Fruit fly (Drosophila melanogaster) whole organism, prepupa: ENCODE results near the gene Chro.

Experiments
- Blimp-1 ChIP-seq: fragments of 200-800 bp; sonication (Bioruptor generic); optimal IDR thresholded peaks from 3 replicates; lab custom pipeline; 2017; ENCODE audit warnings: missing biosample characterization, missing genetic modification characterization, mild to moderate bottlenecking, moderate library complexity, missing genetic modification reagents
- CG10631 ChIP-seq: fragments of 200-800 bp; sonication (Bioruptor generic); optimal IDR thresholded peaks from 2 replicates; lab custom pipeline; 2016; ENCODE audit warnings: missing biosample characterization, missing genetic modification characterization
- CG10669 ChIP-seq: fragments of 200-800 bp; sonication (Bioruptor generic); optimal IDR thresholded peaks from 3 replicates; lab custom pipeline; 2018; ENCODE audit warnings: missing biosample characterization, mild to moderate bottlenecking, missing genetic modification characterization, moderate library complexity
- CG11294 ChIP-seq: fragments of 200-800 bp; sonication (Bioruptor generic); IDR thresholded peaks from 2 replicates; pipeline ENCODE4 v1.3.6; 2022; ENCODE audit warnings: missing biosample characterization, missing genetic modification characterization
- CG11762 ChIP-seq: fragments of 200-800 bp; sonication (Bioruptor generic); optimal IDR thresholded peaks from 3 replicates; lab custom pipeline; 2016; ENCODE audit warnings: missing biosample characterization, missing genetic modification characterization; ENCODE audit not compliant: insufficient read depth
- CG11902 ChIP-seq: fragments of 200-800 bp; sonication (Bioruptor generic); optimal IDR thresholded peaks from 3 replicates; lab custom pipeline; 2016; ENCODE audit warnings: missing biosample characterization, missing genetic modification characterization
- CG1621 ChIP-seq: fragments of 200-800 bp; sonication (Bioruptor generic); optimal IDR thresholded peaks from 3 replicates; lab custom pipeline; 2018; ENCODE audit warnings: missing biosample characterization, mild to moderate bottlenecking, missing genetic modification characterization
- CG16779 ChIP-seq: fragments of 200-800 bp; sonication (Bioruptor generic); optimal IDR thresholded peaks from 3 replicates; lab custom pipeline; 2017; ENCODE audit warnings: missing biosample characterization, mild to moderate bottlenecking, missing genetic modification characterization
- CG3032 ChIP-seq: fragments of 200-800 bp; optimal IDR thresholded peaks from 2 replicates; lab custom pipeline; 2019; ENCODE audit warnings: missing biosample characterization, mild to moderate bottlenecking, missing genetic modification characterization, moderate library complexity
- CG31627 ChIP-seq: fragments of 200-800 bp; sonication (Bioruptor generic); optimal IDR thresholded peaks from 3 replicates; lab custom pipeline; 2016; ENCODE audit warnings: missing biosample characterization, missing genetic modification characterization
- CG32006 ChIP-seq: fragments of 200-800 bp; sonication (Bioruptor generic); optimal IDR thresholded peaks from 3 replicates; lab custom pipeline; 2017; ENCODE audit warnings: missing biosample characterization, mild to moderate bottlenecking, missing genetic modification characterization
- CG34406 ChIP-seq: fragments of 200-800 bp; sonication (Bioruptor generic); optimal IDR thresholded peaks from 3 replicates; lab custom pipeline; 2016; ENCODE audit warnings: missing biosample characterization, missing genetic modification characterization
- CG3919 ChIP-seq: fragments of 200-800 bp; sonication (Bioruptor generic); optimal IDR thresholded peaks from 3 replicates; lab custom pipeline; 2016; ENCODE audit warnings: missing biosample characterization, missing genetic modification characterization
- CG4318 ChIP-seq: fragments of 200-800 bp; sonication (Bioruptor generic); optimal IDR thresholded peaks from 3 replicates; lab custom pipeline; 2017; ENCODE audit warnings: missing biosample characterization, mild to moderate bottlenecking, missing genetic modification characterization
- CG6276 ChIP-seq: fragments of 200-800 bp; sonication (Bioruptor generic); optimal IDR thresholded peaks from 2 replicates; lab custom pipeline; 2017; ENCODE audit warnings: missing biosample characterization, mild to moderate bottlenecking, missing genetic modification characterization
- CG6854 ChIP-seq: fragments of 200-800 bp; sonication (Bioruptor generic); optimal IDR thresholded peaks from 2 replicates; lab custom pipeline; 2017; ENCODE audit warnings: missing biosample characterization, mild to moderate bottlenecking, missing genetic modification characterization
- CG7368 ChIP-seq: fragments of 200-800 bp; sonication (Bioruptor generic); optimal IDR thresholded peaks from 3 replicates; lab custom pipeline; 2016; ENCODE audit warnings: missing biosample characterization, missing genetic modification characterization
- CG8119 ChIP-seq: fragments of 200-800 bp; sonication (Bioruptor generic); IDR thresholded peaks from 3 replicates; pipeline ENCODE4 v1.3.6; 2022; ENCODE audit warnings: missing biosample characterization, missing genetic modification characterization
- CG8319 ChIP-seq: fragments of 200-800 bp; sonication (Bioruptor generic); optimal IDR thresholded peaks from 3 replicates; lab custom pipeline; 2016; ENCODE audit warnings: missing biosample characterization, missing genetic modification characterization
- CG9139 ChIP-seq: fragments of 200-800 bp; sonication (Bioruptor generic); optimal IDR thresholded peaks from 3 replicates; lab custom pipeline; 2017; ENCODE audit warnings: missing biosample characterization, mild to moderate bottlenecking, missing genetic modification characterization
- Eip75B ChIP-seq: fragments of 200-800 bp; sonication (Bioruptor generic); optimal IDR thresholded peaks from 3 replicates; lab custom pipeline; 2016; ENCODE audit warnings: missing biosample characterization, missing genetic modification characterization
- Eip78C ChIP-seq: fragments of 200-800 bp; sonication (Bioruptor generic); peaks from one replicate; lab custom pipeline; 2016; ENCODE audit warnings: missing biosample characterization, missing genetic modification characterization
- Eip93F ChIP-seq: fragments of 200-800 bp; sonication (Bioruptor generic); optimal IDR thresholded peaks from 2 replicates; lab custom pipeline; 2016; ENCODE audit warnings: missing biosample characterization, mild to moderate bottlenecking, missing genetic modification characterization
- Ets21C ChIP-seq: fragments of 200-800 bp; sonication (Bioruptor generic); optimal IDR thresholded peaks from 3 replicates; lab custom pipeline; 2016; ENCODE audit warnings: missing biosample characterization, missing genetic modification characterization
- Ets96B ChIP-seq: fragments of 200-800 bp; optimal IDR thresholded peaks from 2 replicates; lab custom pipeline; 2019; ENCODE audit warnings: missing biosample characterization, mild to moderate bottlenecking, missing genetic modification characterization, moderate library complexity
- Hr38 ChIP-seq: sonication (Bioruptor generic); optimal IDR thresholded peaks from 2 replicates; lab custom pipeline; 2016; ENCODE audit warnings: missing biosample characterization, missing genetic modification characterization
- Hr4 ChIP-seq: fragments of 200-800 bp; sonication (Bioruptor generic); optimal IDR thresholded peaks from 3 replicates; lab custom pipeline; 2016; ENCODE audit warnings: missing biosample characterization, missing genetic modification characterization
- Lpt ChIP-seq: fragments of 200-800 bp; sonication (Bioruptor generic); optimal IDR thresholded peaks from 3 replicates; lab custom pipeline; 2016; ENCODE audit warnings: missing biosample characterization, missing genetic modification characterization
- Met ChIP-seq: fragments of 200-800 bp; sonication (Bioruptor generic); optimal IDR thresholded peaks from 3 replicates; lab custom pipeline; 2016; ENCODE audit warnings: missing biosample characterization, missing genetic modification characterization
- Sox102F ChIP-seq: fragments of 200-800 bp; sonication (Bioruptor generic); optimal IDR thresholded peaks from 2 replicates; lab custom pipeline; 2016; ENCODE audit warnings: missing biosample characterization, mild to moderate bottlenecking, missing genetic modification characterization
- Sox14 ChIP-seq: fragments of 200-800 bp; sonication (Bioruptor generic); optimal IDR thresholded peaks from 3 replicates; lab custom pipeline; 2016; ENCODE audit warnings: missing biosample characterization, missing genetic modification characterization
- Sox15 ChIP-seq: fragments of 200-800 bp; sonication (Bioruptor generic); optimal IDR thresholded peaks from 3 replicates; lab custom pipeline; 2016; ENCODE audit warnings: missing biosample characterization, missing genetic modification characterization
- achi ChIP-seq: fragments of 200-800 bp; sonication (Bioruptor generic); optimal IDR thresholded peaks from 3 replicates; lab custom pipeline; 2016; ENCODE audit warnings: missing biosample characterization, missing genetic modification characterization
- acj6 ChIP-seq: fragments of 200-800 bp; sonication (Bioruptor generic); optimal IDR thresholded peaks from 3 replicates; lab custom pipeline; 2016; ENCODE audit warnings: missing biosample characterization, missing genetic modification characterization
- cyc ChIP-seq: fragments of 200-800 bp; sonication (Bioruptor generic); optimal IDR thresholded peaks from 3 replicates; lab custom pipeline; 2016; ENCODE audit warnings: missing biosample characterization, missing genetic modification characterization
- dac ChIP-seq: fragments of 200-800 bp; sonication (Bioruptor generic); optimal IDR thresholded peaks from 2 replicates; lab custom pipeline; 2017; ENCODE audit warnings: missing biosample characterization, mild to moderate bottlenecking, missing genetic modification characterization
- eg ChIP-seq: fragments of 200-800 bp; sonication (Bioruptor generic); IDR thresholded peaks from 3 replicates; pipeline ENCODE4 v1.3.6; 2022; ENCODE audit warnings: missing biosample characterization, missing genetic modification characterization
- esn ChIP-seq: fragments of 200-800 bp; sonication (Bioruptor generic); optimal IDR thresholded peaks from 2 replicates; lab custom pipeline; 2016; ENCODE audit warnings: missing biosample characterization, mild to moderate bottlenecking, missing genetic modification characterization, moderate library complexity
- fd59A ChIP-seq: fragments of 200-800 bp; sonication (Bioruptor generic); optimal IDR thresholded peaks from 2 replicates; lab custom pipeline; 2017; ENCODE audit warnings: missing biosample characterization, mild to moderate bottlenecking, missing genetic modification characterization, missing genetic modification reagents
- fkh ChIP-seq: fragments of 200-800 bp; sonication (Bioruptor generic); optimal IDR thresholded peaks from 3 replicates; lab custom pipeline; 2017; ENCODE audit warnings: missing biosample characterization, mild to moderate bottlenecking, missing genetic modification characterization, moderate library complexity
- lz ChIP-seq: fragments of 200-800 bp; sonication (Bioruptor generic); optimal IDR thresholded peaks from 3 replicates; lab custom pipeline; 2016; ENCODE audit warnings: missing biosample characterization, missing genetic modification characterization
- net ChIP-seq: fragments of 200-800 bp; sonication (Bioruptor generic); optimal IDR thresholded peaks from 3 replicates; lab custom pipeline; 2016; ENCODE audit warnings: missing biosample characterization, missing genetic modification characterization
- pdm3 ChIP-seq: fragments of 200-800 bp; sonication (Bioruptor generic); optimal IDR thresholded peaks from 3 replicates; lab custom pipeline; 2016; ENCODE audit warnings: missing biosample characterization, missing genetic modification characterization
- salr ChIP-seq, 2 experiments: fragments of 200-800 bp; sonication (Bioruptor generic); optimal IDR thresholded peaks; 3 replicates each; lab custom pipeline; 2016 to 2018; ENCODE audit warnings: missing biosample characterization in 2 of 2, missing genetic modification characterization in 2 of 2, mild to moderate bottlenecking in 1 of 2
- spab ChIP-seq: fragments of 200-800 bp; sonication (Bioruptor generic); optimal IDR thresholded peaks from 2 replicates; lab custom pipeline; 2017; ENCODE audit warnings: missing biosample characterization, mild to moderate bottlenecking, missing genetic modification characterization, missing genetic modification reagents
- svp ChIP-seq: fragments of 200-800 bp; sonication (Bioruptor generic); peaks from one replicate; lab custom pipeline; 2016; ENCODE audit warnings: missing biosample characterization, missing genetic modification characterization
- topi ChIP-seq: fragments of 200-800 bp; sonication (Bioruptor generic); optimal IDR thresholded peaks from 3 replicates; lab custom pipeline; 2016; ENCODE audit warnings: missing biosample characterization, missing genetic modification characterization
- vri ChIP-seq: fragments of 200-800 bp; sonication (Bioruptor generic); optimal IDR thresholded peaks from 3 replicates; lab custom pipeline; 2016; ENCODE audit warnings: missing biosample characterization, mild to moderate bottlenecking, missing genetic modification characterization

Gene Chro

dm6 chr3L:22868070-22868469 is 10.7 kb downstream of the Chro start, which contains the start of gene EMC4 (continued):
- no peak for TF ChIP-seq CG3032
- peak; percentile 60 for TF ChIP-seq cyc (GFP tag; lab: Kevin White, UChicago)
- peak; percentile 15 for TF ChIP-seq acj6
- no peak for TF ChIP-seq fkh
- TF ChIP-seq CG32006 (GFP tag; lab: Kevin White, UChicago), result no peak
- TF ChIP-seq svp (GFP tag; lab: Kevin White, UChicago), result peak; percentile 2
- no peak for TF ChIP-seq CG7368 (GFP tag; lab: Kevin White, UChicago)
- no peak for TF ChIP-seq salr (GFP tag; optimal IDR thresholded peaks at IDR 0.05; lab: Kevin White, UChicago)
- TF ChIP-seq Eip78C (GFP tag; lab: Kevin White, UChicago), result peak; percentile 84
- no peak for TF ChIP-seq CG9139 (GFP tag; lab: Kevin White, UChicago)
- no peak for TF ChIP-seq CG11762 (GFP tag; lab: Kevin White, UChicago)
- peak; percentile 54 for TF ChIP-seq lz (GFP tag; lab: Kevin White, UChicago)
- no peak for TF ChIP-seq CG6854 (GFP tag; lab: Kevin White, UChicago)
- no peak for TF ChIP-seq Met (GFP tag; lab: Kevin White, UChicago)
- no peak for TF ChIP-seq CG1621 (tag; lab: Kevin White, UChicago)
- no peak for TF ChIP-seq CG11294
- peak; percentile 48 for TF ChIP-seq CG31627
- TF ChIP-seq net (GFP tag; lab: Kevin White, UChicago), result no peak
- TF ChIP-seq CG6276 (GFP tag; lab: Kevin White, UChicago), result no peak
- TF ChIP-seq spab, result no peak
- TF ChIP-seq dac (GFP tag; lab: Kevin White, UChicago), result no peak
- peak; percentile 31 for TF ChIP-seq Sox14 (GFP tag; lab: Kevin White, UChicago)
- no peak for TF ChIP-seq Hr38
- TF ChIP-seq vri (GFP tag; lab: Kevin White, UChicago), result peak; percentile 63
- TF ChIP-seq CG4318 (GFP tag; lab: Kevin White, UChicago), result no peak
- TF ChIP-seq Sox15, result no peak
- no peak for TF ChIP-seq fd59A
- peak; percentile 71 for TF ChIP-seq esn
- no peak for TF ChIP-seq CG8319 (GFP tag; lab: Kevin White, UChicago)
- TF ChIP-seq, all 60 proteins: peak for 17

- TF ChIP-seq CG4318 (GFP tag; lab: Kevin White, UChicago) (no peak), Ets21C (GFP tag; lab: Kevin White, UChicago) (peak; percentile 9), net (GFP tag; lab: Kevin White, UChicago) (peak; percentile 65), fkh (peak; percentile 5), CG10631 (GFP tag; lab: Kevin White, UChicago) (peak; percentile 23), svp (GFP tag; lab: Kevin White, UChicago) (peak; percentile 73), CG11294 (no peak), CG7368 (GFP tag; lab: Kevin White, UChicago) (peak; percentile 29), CG9139 (GFP tag; lab: Kevin White, UChicago) (no peak), cyc (GFP tag; lab: Kevin White, UChicago) (no peak), eg (peak; percentile 71), CG3919 (GFP tag; lab: Kevin White, UChicago) (peak; percentile 60), Hr4 (peak; percentile 77), Sox14 (GFP tag; lab: Kevin White, UChicago) (peak; percentile 54), Eip78C (GFP tag; lab: Kevin White, UChicago) (peak; percentile 94), Sox102F (peak; percentile 75), Ets96B (tag; lab: Kevin White, UChicago) (peak; percentile 76), CG10669 (GFP tag; lab: Kevin White, UChicago) (peak; percentile 53), Eip93F (GFP tag; lab: Kevin White, UChicago) (peak; percentile 44), CG16779 (tag; lab: Kevin White, UChicago) (peak; percentile 54), spab (peak; percentile 29), pdm3 (GFP tag; lab: Kevin White, UChicago) (peak; percentile 72), CG8119 (GFP tag; lab: Robert Waterston, UW) (peak; percentile 90), acj6 (peak; percentile 79), vri (GFP tag; lab: Kevin White, UChicago) (no peak), topi (peak; percentile 61), salr (GFP tag; optimal IDR thresholded peaks at IDR 0.05; lab: Kevin White, UChicago) (peak in 1 of 2 experiments; percentile 73), Sox15 (peak; percentile 34), CG34406 (GFP tag; lab: Kevin White, UChicago) (peak; percentile 79), CG11902 (GFP tag; lab: Kevin White, UChicago) (peak; percentile 39), CG1621 (tag; lab: Kevin White, UChicago) (peak; percentile 40), dac (GFP tag; lab: Kevin White, UChicago) (peak; percentile 45), Lpt (GFP tag; lab: Kevin White, UChicago) (peak; percentile 72), CG11762 (GFP tag; lab: Kevin White, UChicago) (peak; percentile 2), esn (peak; percentile 76), CG32006 (GFP tag; lab: Kevin White, UChicago) (peak; percentile 80), lz (GFP tag; lab: Kevin White, UChicago) (peak; percentile 73), achi (GFP tag; lab: Kevin White, UChicago) (no peak), Blimp-1 (peak; percentile 8), Eip75B (peak; percentile 41)
Measured at dm6 chr3L:22865061-22865418, 13.7 kb downstream of the Chro start.
